Worm (Caenorhabditis elegans) whole organism, L4/young adult: ENCODE results near the gene ccch-5.
A peak's percentile ranks its signal among the peaks of the same experiment; 100 is the strongest.
"Not testable (repeated sequence)": the region's sequence is repeated elsewhere in the genome, so short reads cannot be mapped to it uniquely, and the experiment has no call there.

Experiments used
- W03F9.2 ChIP-seq: fragments of 150-350 bp; optimal IDR thresholded peaks from 2 replicates; lab custom pipeline; 2014; ENCODE audit warnings: missing biosample characterization, missing genetic modification characterization
- dao-5 ChIP-seq: sonication (generic microtip); optimal IDR thresholded peaks from 2 replicates; lab custom pipeline; 2016; ENCODE audit warnings: missing genotype, missing genetic modification characterization, moderate library complexity, missing compliant biosample characterization
- him-1 ChIP-seq: sonication (generic microtip); optimal IDR thresholded peaks from 2 replicates; lab custom pipeline; 2016; ENCODE audit warnings: missing genotype, missing genetic modification reagents, missing genetic modification characterization, missing compliant biosample characterization

ccch-5 gene

ce11 chrIV:14909589-14909988 is 9.8 kb upstream of the ccch-5 start, which contains the start of gene pnc-2:
Gene pnc-2 (minus strand): TSS chrIV:14909689.
- TF ChIP-seq him-1 (no peak), dao-5 (tag; lab: Kevin White, UChicago) (no peak), W03F9.2 (tag; lab: Kevin White, UChicago) (no peak)

ce11 chrIV:14929421-14929820 is 10.0 kb downstream of the ccch-5 start, which contains the start of gene Y57G11C.28:
Gene Y57G11C.28 (plus strand): TSS chrIV:14929721.
- no peak for TF ChIP-seq dao-5 (tag; lab: Kevin White, UChicago)
- TF ChIP-seq W03F9.2 (tag; lab: Kevin White, UChicago) = no peak
- no peak for TF ChIP-seq him-1

ce11 chrIV:14932640-14933039 is 13.2 kb downstream of the ccch-5 start, which contains the start of gene Y57G11C.1131:
Gene Y57G11C.1131 (plus strand): TSS chrIV:14932972.
- no peak for TF ChIP-seq W03F9.2 (tag; lab: Kevin White, UChicago)
- no peak for TF ChIP-seq dao-5 (tag; lab: Kevin White, UChicago)
- no peak for TF ChIP-seq him-1

- TF ChIP-seq W03F9.2 (tag; lab: Kevin White, UChicago) = no peak
- TF ChIP-seq him-1 = no peak
- no peak for TF ChIP-seq dao-5 (tag; lab: Kevin White, UChicago)
These were observed 17.6 kb downstream of the ccch-5 start, which contains the start of gene Y57G11C.1144 for ce11 chrIV:14937017-14937416. Gene Y57G11C.1144 (plus strand): TSS chrIV:14937317.

ce11 chrIV:14938596-14938995 is 19.2 kb downstream of the ccch-5 start, which contains the start of gene Y57G11C.30:
Gene Y57G11C.30 (plus strand): TSS chrIV:14938896.
- TF ChIP-seq him-1; dao-5 (tag; lab: Kevin White, UChicago); W03F9.2 (tag; lab: Kevin White, UChicago): not testable (repeated sequence)

ce11 chrIV:14944234-14944633 is 24.8 kb downstream of the ccch-5 start, which contains the start of gene Y57G11C.48:
Gene Y57G11C.48 (minus strand): TSS chrIV:14944334.
- TF ChIP-seq dao-5 (tag; lab: Kevin White, UChicago) (no peak), W03F9.2 (tag; lab: Kevin White, UChicago) (no peak), him-1 (no peak)

ce11 chrIV:14949048-14949447 is 29.6 kb downstream of the ccch-5 start:
- no peak for TF ChIP-seq him-1
- no peak for TF ChIP-seq dao-5 (tag; lab: Kevin White, UChicago)
- no peak for TF ChIP-seq W03F9.2 (tag; lab: Kevin White, UChicago)

- TF ChIP-seq W03F9.2 (tag; lab: Kevin White, UChicago) (no peak), dao-5 (tag; lab: Kevin White, UChicago) (no peak), him-1 (no peak)
These were observed 31.1 kb downstream of the ccch-5 start, which contains the start of gene Y41E3.22 for ce11 chrIV:14950468-14950867. Gene Y41E3.22 (plus strand): TSS chrIV:14950710.

ce11 chrIV:14953802-14954201 is 34.4 kb downstream of the ccch-5 start:
- TF ChIP-seq him-1 (no peak), W03F9.2 (tag; lab: Kevin White, UChicago) (no peak), dao-5 (tag; lab: Kevin White, UChicago) (no peak)

- TF ChIP-seq W03F9.2 (tag; lab: Kevin White, UChicago) = no peak
- TF ChIP-seq him-1 = no peak
- TF ChIP-seq dao-5 (tag; lab: Kevin White, UChicago) = no peak
These were observed 35.4 kb downstream of the ccch-5 start for ce11 chrIV:14954842-14955241.

ce11 chrIV:14956693-14957281 is 37.4 kb downstream of the ccch-5 start:
- no peak for TF ChIP-seq W03F9.2 (tag; lab: Kevin White, UChicago)
- TF ChIP-seq him-1 = no peak
- no peak for TF ChIP-seq dao-5 (tag; lab: Kevin White, UChicago)

ce11 chrIV:14958551-14958950 is 39.1 kb downstream of the ccch-5 start, which contains the start of gene Y41E3.1:
Gene Y41E3.1 (minus strand): TSS chrIV:14958874.
- TF ChIP-seq W03F9.2 (tag; lab: Kevin White, UChicago) = no peak
- TF ChIP-seq dao-5 (tag; lab: Kevin White, UChicago) = no peak
- TF ChIP-seq him-1 = no peak

ce11 chrIV:14959375-14959774 is 40.0 kb downstream of the ccch-5 start:
- TF ChIP-seq dao-5 (tag; lab: Kevin White, UChicago) (no peak), him-1 (no peak), W03F9.2 (tag; lab: Kevin White, UChicago) (peak; percentile 87)

- TF ChIP-seq him-1 (no peak), W03F9.2 (tag; lab: Kevin White, UChicago) (no peak), dao-5 (tag; lab: Kevin White, UChicago) (no peak)
These were observed 40.7 kb downstream of the ccch-5 start for ce11 chrIV:14960061-14960460.
